Worm (Caenorhabditis elegans) whole organism, L2 larva: ENCODE results near the gene clec-118.

Source experiments
- elt-1 ChIP-seq: fragments of 150-350 bp; optimal IDR thresholded peaks from 2 replicates; lab custom pipeline; 2014; ENCODE audit warnings: missing biosample characterization, missing genetic modification characterization
- nhr-11 ChIP-seq: fragments of 150-350 bp; optimal IDR thresholded peaks from 2 replicates; lab custom pipeline; 2014; ENCODE audit warnings: missing biosample characterization, missing genetic modification characterization
- nhr-12 ChIP-seq: fragments of 150-350 bp; optimal IDR thresholded peaks from 2 replicates; lab custom pipeline; 2014; ENCODE audit warnings: missing biosample characterization, missing genetic modification characterization

DNA sequence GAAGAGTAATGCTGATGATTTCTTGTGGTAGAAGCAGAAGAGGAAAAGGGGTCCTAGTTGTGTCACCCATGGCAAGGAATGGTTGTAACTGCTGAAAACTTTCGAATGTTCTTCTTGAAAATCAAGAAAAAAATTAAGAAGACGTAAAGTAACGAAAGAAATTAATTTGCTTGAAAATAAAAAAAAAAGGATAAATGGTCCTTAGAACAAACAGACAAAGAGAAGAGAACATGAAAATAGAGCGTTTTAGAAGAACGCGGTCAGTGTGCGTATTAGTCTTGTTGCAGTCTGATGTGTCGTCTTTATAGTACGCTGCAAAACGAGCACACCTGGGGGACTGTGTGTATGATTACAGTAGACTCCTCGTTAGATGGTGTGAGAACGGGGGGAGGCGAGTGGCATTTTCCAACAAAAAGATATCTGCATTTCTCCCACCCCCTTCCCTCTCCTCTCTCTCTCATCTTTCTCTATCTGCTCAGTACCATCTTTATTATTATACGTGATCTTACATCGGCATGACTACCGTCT is 27.9 kb downstream of the clec-118 start, which contains the start of the genes W08F4.12 and W08F4.13:
- TF ChIP-seq nhr-12 (tag; lab: Kevin White, UChicago), result no peak
- no peak for TF ChIP-seq nhr-11 (tag; lab: Kevin White, UChicago)
- TF ChIP-seq elt-1 (tag; lab: Kevin White, UChicago), result no peak
